Fruit fly (Drosophila melanogaster): ENCODE data around the gene Sgp.

DNA sequence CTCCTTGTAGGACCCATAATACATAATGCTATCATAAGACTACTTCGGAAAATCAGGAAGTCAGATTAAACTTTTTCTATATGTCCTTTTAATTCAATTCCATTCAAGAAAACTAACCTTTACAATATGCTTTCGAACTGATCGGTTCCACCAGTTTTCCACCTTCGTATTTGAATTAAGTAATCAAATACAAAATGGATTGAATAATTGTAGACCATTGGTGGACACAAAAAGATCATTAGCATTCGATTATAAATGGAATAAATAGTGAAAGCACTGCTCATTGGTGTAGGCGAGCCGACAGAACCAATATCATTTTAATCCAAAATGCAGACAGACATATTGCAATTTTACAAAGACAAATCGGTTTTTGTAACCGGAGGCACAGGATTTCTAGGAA, at the start of gene Sgp:
- TF ChIP-seq Dll (optimal IDR thresholded peaks at IDR 0.05), result no peak
- no peak for TF ChIP-seq usp (GFP tag; optimal IDR thresholded peaks at IDR 0.05)
- TF ChIP-seq EcR (GFP tag; optimal IDR thresholded peaks at IDR 0.05), result no peak
- TF ChIP-seq psq (optimal IDR thresholded peaks at IDR 0.05), result no peak
- TF ChIP-seq pan (optimal IDR thresholded peaks at IDR 0.05), result no peak

Measured in whole organism.